Worm (Caenorhabditis elegans) whole organism, early embryonic: Measurements from ENCODE around the gene dhhc-6.

Experiments
- B0310.2 ChIP-seq: sonication (generic microtip); optimal IDR thresholded peaks from 2 replicates; lab custom pipeline; 2016; ENCODE audit warnings: mild to moderate bottlenecking, missing genetic modification characterization, missing compliant biosample characterization
- F13C5.2 ChIP-seq: sonication (generic microtip); optimal IDR thresholded peaks from 2 replicates; lab custom pipeline; 2017; ENCODE audit warnings: mild to moderate bottlenecking, missing genetic modification characterization, inconsistent platforms, missing compliant biosample characterization
- aly-1 ChIP-seq: sonication (generic microtip); optimal IDR thresholded peaks from 2 replicates; lab custom pipeline; 2016; ENCODE audit warnings: missing genetic modification characterization, missing compliant biosample characterization
- ama-1 ChIP-seq: fragments of 150-350 bp; optimal IDR thresholded peaks from 2 replicates; lab custom pipeline; 2014
- ceh-13 ChIP-seq: fragments of 200-800 bp; sonication (Bioruptor generic); optimal IDR thresholded peaks from 2 replicates; lab custom pipeline; 2018; ENCODE audit warnings: mild to moderate bottlenecking, missing genetic modification characterization, missing compliant biosample characterization
- ceh-36 ChIP-seq: sonication (generic microtip); optimal IDR thresholded peaks from 2 replicates; lab custom pipeline; 2016; ENCODE audit warnings: missing genetic modification characterization, inconsistent platforms, missing compliant biosample characterization
- ets-7 ChIP-seq: sonication (generic microtip); optimal IDR thresholded peaks from 2 replicates; lab custom pipeline; 2016; ENCODE audit warnings: missing genotype, missing genetic modification characterization, missing compliant biosample characterization
- flt-1 ChIP-seq: fragments of 200-800 bp; sonication (Bioruptor generic); IDR thresholded peaks from 2 replicates; pipeline ENCODE4 v1.3.6; 2022; ENCODE audit warnings: missing genetic modification characterization, missing compliant biosample characterization
- hmbx-1 ChIP-seq: sonication (generic microtip); optimal IDR thresholded peaks from 2 replicates; lab custom pipeline; 2016; ENCODE audit warnings: mild to moderate bottlenecking, missing genetic modification characterization, missing compliant biosample characterization
- hmg-4 ChIP-seq: fragments of 200-800 bp; sonication (Bioruptor generic); optimal IDR thresholded peaks from 2 replicates; lab custom pipeline; 2018; ENCODE audit warnings: mild to moderate bottlenecking, missing genetic modification characterization, missing compliant biosample characterization
- hnd-1 ChIP-seq: sonication (generic microtip); optimal IDR thresholded peaks from 2 replicates; lab custom pipeline; 2016; ENCODE audit warnings: missing genetic modification characterization, missing compliant biosample characterization
- pes-1 ChIP-seq: fragments of 200-800 bp; sonication (Bioruptor generic); IDR thresholded peaks from 2 replicates; pipeline ENCODE4 v1.3.6; 2022; ENCODE audit warnings: missing genetic modification reagents, missing genetic modification characterization, missing compliant biosample characterization
- scrt-1 ChIP-seq: fragments of 200-800 bp; sonication (Bioruptor generic); IDR thresholded peaks from 2 replicates; pipeline ENCODE4 v1.3.6; 2022; ENCODE audit warnings: missing genetic modification characterization, missing compliant biosample characterization
- sea-1 ChIP-seq: fragments of 200-800 bp; sonication (Bioruptor generic); conservative IDR thresholded peaks from 2 replicates; pipeline ENCODE4 v1.3.6; 2022; ENCODE audit warnings: missing genetic modification characterization, missing compliant biosample characterization
- tbx-11 ChIP-seq: fragments of 200-800 bp; sonication (Bioruptor generic); IDR thresholded peaks from 2 replicates; pipeline ENCODE4 v1.3.6; 2022; ENCODE audit warnings: missing genetic modification characterization, missing compliant biosample characterization
- tbx-37 ChIP-seq: fragments of 200-800 bp; sonication (Bioruptor generic); conservative IDR thresholded peaks from 2 replicates; pipeline ENCODE4 v1.3.6; 2022; ENCODE audit warnings: missing genetic modification reagents, missing genetic modification characterization, missing compliant biosample characterization
- tra-4 ChIP-seq: sonication (generic microtip); optimal IDR thresholded peaks from 2 replicates; lab custom pipeline; 2017; ENCODE audit warnings: missing genetic modification characterization, missing compliant biosample characterization

dhhc-6 gene

DNA sequence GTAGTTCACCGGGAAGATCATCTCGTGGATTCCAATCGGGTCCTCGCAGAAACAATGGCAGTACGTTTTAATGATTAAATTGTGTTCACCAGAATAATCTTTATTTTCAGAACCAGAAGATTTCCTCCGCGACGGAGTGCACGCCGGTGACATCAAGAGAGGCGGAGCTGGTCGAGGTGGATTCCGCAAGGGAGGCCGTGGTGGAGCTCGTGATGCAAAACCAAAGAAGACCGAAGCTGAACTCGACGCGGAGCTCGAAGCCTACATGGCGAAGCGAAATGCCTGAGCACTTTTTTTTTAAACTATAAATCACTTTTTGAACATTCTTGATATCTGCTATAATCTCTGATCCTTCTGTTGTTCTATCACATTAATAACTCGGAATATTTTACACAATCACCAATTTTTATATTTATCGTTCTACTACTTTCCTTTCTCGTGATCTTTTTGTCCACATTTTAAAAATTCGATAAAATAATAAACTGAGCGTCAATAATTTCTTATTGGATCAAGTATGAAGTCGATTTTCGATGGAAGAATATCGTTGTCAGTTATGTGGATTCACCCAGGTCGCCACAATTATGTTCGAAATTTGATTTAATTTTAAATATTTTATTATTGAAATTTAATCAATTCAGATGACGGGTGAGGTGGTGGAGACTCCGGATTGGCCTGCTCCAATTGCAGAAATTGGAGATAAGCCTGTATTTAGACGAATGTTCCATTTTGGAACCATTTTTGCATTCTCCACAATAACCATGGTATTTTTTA lies at the start of gene dhhc-6:
TSS of gene dhhc-6 (plus strand) at position 639 of the 771 bp plus-strand sequence.
- TF ChIP-seq ama-1 (lab: Kevin White, UChicago), result no peak
- TF ChIP-seq aly-1, result no peak
- TF ChIP-seq ceh-13, result no peak
- no peak for TF ChIP-seq tra-4
- TF ChIP-seq hmg-4 (GFP tag; lab: Kevin White, UChicago), result no peak
- no peak for TF ChIP-seq hmbx-1
- no peak for TF ChIP-seq hnd-1 (tag; lab: Kevin White, UChicago)
- TF ChIP-seq F13C5.2 (tag; lab: Kevin White, UChicago), result no peak
- no peak for TF ChIP-seq flt-1 (GFP tag; lab: Robert Waterston, UW)
- no peak for TF ChIP-seq B0310.2
- no peak for TF ChIP-seq tbx-37
- TF ChIP-seq tbx-11, result no peak
- TF ChIP-seq scrt-1 (GFP tag; lab: Robert Waterston, UW), result no peak

DNA sequence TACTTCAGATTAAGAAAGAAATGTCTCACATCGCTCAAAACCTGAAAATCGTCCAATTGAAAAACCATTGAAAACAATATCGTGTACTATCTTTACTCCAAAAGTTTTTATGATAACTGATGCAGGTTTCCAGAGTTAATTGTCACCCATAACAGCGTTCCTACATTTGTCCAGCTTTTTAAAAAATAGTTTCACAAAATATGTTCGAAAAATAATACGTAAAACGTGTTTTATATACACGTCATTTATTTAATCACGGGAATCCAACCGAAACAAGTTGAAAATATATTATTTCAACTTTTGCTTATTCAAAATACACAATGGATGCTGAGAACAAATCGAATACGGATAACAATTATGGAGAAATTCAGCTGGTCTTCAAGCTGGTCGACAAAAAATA lies 49.3 kb upstream of the dhhc-6 start, which contains the start of gene K08E4.7:
TSS of gene K08E4.7 (plus strand) at position 301 of the 400 bp plus-strand sequence.
- TF ChIP-seq tbx-11, result no peak
- no peak for TF ChIP-seq flt-1 (GFP tag; lab: Robert Waterston, UW)

DNA sequence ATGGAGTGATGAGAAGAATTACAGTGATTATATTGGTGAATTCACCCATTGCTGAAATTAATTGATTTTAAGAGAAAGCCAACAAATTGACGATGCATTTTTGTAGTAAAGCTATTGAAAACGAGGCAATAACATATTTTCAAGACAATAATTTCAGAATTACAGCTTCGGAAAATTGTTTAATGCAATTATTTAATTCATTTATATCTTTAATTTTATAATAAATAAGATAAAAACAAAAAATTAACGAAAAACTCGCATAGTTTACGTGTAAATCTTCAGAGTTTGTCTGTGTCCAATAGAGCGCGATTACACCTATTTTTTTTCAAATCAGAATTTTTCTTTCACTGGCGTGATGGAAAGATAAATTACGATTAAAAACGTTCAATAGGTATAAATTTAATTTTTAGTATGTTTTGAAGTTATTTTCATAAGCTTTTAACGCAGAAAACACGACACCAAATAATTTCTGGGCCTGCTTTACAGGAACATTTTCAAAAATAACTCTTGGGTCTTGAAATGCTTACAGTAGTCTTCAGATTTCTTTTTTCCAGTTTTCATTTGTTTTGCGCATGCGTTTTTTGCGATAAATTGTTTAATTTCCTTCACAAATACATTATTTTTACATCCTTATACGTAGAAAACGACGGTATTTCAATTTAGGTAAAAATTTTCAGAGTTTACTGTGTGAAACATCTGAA lies 46.5 kb upstream of the dhhc-6 start, which contains the start of gene tmed-1:
TSS of gene tmed-1 (minus strand) at position 51 of the 701 bp plus-strand sequence.
- TF ChIP-seq hmbx-1 (no peak), pes-1 (GFP tag; lab: Robert Waterston, UW) (no peak), aly-1 (no peak)

DNA sequence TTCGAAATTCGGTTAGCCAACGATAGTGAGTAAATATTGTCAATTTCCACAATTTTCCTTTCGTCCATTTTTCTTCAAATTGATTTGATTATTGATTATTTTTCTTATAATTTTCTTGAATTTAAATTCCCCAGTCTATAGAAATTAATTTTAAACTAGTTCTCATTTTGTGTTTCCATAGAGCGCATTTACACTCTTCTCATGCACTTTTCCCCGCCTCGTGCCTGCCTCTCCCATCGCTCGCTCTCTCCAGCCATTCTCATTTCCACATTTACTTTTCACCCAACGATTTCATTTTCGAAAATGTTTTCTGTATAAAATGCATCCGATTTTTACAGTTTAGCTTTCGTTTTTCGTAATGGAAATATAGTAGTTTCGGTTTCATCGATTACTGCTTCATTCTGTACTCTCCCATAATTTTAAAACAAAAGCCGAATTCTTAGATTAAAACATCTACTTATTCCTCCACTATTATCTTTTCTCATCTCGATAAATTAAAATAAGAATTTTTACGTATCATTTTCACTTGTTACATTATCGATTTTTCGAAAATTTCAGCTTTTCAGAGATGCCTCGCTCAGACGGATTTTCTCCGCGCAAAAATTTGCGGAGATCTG lies 45.7 kb upstream of the dhhc-6 start, which contains the start of gene lex-1:
TSS of gene lex-1 (plus strand) at position 567 of the 617 bp plus-strand sequence.
- TF ChIP-seq scrt-1 (GFP tag; lab: Robert Waterston, UW) (no peak), flt-1 (GFP tag; lab: Robert Waterston, UW) (no peak)

DNA sequence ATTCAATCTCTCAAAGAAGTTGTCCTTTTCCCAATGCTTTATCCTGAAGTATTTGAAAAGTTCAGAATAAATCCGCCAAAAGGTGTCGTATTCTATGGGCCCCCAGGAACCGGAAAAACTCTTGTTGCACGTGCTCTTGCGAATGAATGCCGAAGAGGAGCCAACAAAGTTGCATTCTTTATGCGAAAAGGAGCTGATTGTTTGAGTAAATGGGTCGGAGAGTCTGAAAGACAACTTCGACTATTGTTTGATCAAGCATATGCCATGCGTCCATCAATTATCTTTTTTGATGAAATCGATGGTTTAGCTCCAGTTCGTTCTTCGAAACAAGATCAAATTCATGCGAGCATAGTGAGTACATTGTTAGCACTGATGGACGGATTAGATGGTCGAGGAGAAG lies 43.9 kb upstream of the dhhc-6 start:
- no peak for TF ChIP-seq ama-1 (lab: Kevin White, UChicago)
- no peak for TF ChIP-seq tbx-11
- no peak for TF ChIP-seq ets-7 (tag; lab: Kevin White, UChicago)
- no peak for TF ChIP-seq hmbx-1
- TF ChIP-seq flt-1 (GFP tag; lab: Robert Waterston, UW), result no peak
- no peak for TF ChIP-seq ceh-36 (tag; lab: Kevin White, UChicago)
- TF ChIP-seq hnd-1 (tag; lab: Kevin White, UChicago), result no peak
- TF ChIP-seq tbx-37, result no peak
- no peak for TF ChIP-seq pes-1 (GFP tag; lab: Robert Waterston, UW)
- no peak for TF ChIP-seq scrt-1 (GFP tag; lab: Robert Waterston, UW)
- TF ChIP-seq hmg-4 (GFP tag; lab: Kevin White, UChicago), result no peak
- no peak for TF ChIP-seq sea-1 (GFP tag; lab: Robert Waterston, UW)
- TF ChIP-seq B0310.2, result no peak
- TF ChIP-seq F13C5.2 (tag; lab: Kevin White, UChicago), result no peak
- TF ChIP-seq ceh-13, result no peak
- TF ChIP-seq tra-4, result no peak
- no peak for TF ChIP-seq aly-1

DNA sequence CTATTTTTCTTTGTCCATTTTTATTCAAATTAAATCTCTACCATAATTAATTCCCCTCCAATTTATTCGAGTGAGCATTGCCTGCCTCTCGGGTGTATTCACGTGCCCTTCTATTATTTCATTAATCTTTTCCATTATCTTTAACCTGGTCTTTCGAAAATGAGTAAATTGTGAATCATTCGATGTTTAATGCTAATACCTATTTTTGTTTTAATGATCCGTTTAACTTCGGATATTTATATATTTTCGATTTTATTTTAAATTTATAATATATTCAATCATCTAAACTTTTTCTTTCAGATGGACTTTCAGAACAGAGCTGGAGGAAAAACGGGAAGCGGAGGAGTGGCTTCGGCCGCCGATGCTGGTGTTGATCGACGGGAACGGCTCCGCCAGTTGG lies 40.6 kb upstream of the dhhc-6 start, which contains the start of gene repo-1:
TSS of gene repo-1 (plus strand) at position 301 of the 400 bp plus-strand sequence.
- TF ChIP-seq scrt-1 (GFP tag; lab: Robert Waterston, UW) (0 out of 2 replicates have a peak, but pooled peaks have one; percentile 23), tbx-11 (no peak)

DNA sequence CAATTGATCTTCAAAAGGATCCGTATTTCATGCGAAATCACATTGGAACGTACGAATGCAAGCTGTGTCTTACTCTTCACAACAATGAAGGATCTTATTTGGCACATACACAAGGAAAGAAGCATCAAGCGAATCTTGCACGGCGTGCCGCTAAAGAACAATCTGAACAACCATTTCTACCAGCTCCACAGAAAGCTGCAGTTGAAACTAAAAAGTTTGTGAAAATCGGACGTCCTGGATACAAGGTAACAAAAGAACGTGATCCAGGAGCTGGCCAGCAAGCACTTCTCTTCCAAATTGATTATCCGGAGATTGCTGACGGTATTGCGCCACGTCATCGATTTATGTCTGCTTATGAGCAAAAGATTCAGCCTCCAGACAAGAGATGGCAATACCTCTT lies 40.2 kb upstream of the dhhc-6 start:
- peak; percentile 5 for TF ChIP-seq ama-1 (lab: Kevin White, UChicago)
- TF ChIP-seq tra-4, result no peak
- no peak for TF ChIP-seq ceh-13
- TF ChIP-seq F13C5.2 (tag; lab: Kevin White, UChicago), result no peak
- TF ChIP-seq ets-7 (tag; lab: Kevin White, UChicago), result no peak

DNA sequence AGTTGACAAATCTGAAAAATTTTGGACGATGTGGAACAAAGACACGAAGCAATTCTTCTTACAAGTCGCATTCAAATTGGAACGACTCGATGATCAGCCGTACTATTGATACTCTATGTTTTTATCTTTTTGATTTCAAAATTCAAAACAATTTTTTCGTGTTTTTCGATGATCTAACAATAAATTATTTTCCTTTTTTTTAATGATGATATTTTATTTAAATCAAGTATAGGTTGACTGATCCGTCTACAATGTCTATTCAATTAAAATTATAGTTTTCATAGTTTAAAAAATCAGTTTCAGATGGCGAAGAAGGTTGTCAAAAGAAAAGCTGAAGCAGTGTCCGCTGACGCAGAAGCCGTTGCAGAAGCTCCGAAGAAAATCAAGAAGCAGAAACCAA lies 39.6 kb upstream of the dhhc-6 start, which contains the start of gene rbm-34:
TSS of gene rbm-34 (plus strand) at position 301 of the 400 bp plus-strand sequence.
- TF ChIP-seq pes-1 (GFP tag; lab: Robert Waterston, UW), result no peak
- TF ChIP-seq ama-1 (lab: Kevin White, UChicago), result no peak
- no peak for TF ChIP-seq flt-1 (GFP tag; lab: Robert Waterston, UW)

DNA sequence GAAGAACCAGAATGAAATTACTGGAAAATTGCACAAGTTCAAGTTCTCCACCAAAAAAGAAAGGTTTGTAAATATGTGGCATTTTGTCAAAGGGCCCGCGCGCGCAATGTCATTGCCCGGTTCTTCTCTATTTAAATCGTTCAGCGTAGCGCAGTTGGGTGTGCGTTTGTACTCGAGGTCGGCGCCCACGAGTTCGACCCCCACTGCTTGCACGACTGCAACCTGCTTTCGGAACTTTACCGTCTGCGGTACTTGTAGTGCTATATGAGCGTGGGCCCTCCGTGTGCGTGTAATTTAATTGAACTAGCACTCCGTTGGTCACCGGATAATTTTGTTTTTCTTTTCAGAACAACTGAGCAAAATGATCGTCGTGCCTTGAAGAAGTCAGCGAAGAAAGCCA lies 38.3 kb upstream of the dhhc-6 start:
- no peak for TF ChIP-seq ama-1 (lab: Kevin White, UChicago)
- TF ChIP-seq ets-7 (tag; lab: Kevin White, UChicago), result peak; percentile 6
- peak; percentile 66 for TF ChIP-seq tbx-11
- peak; percentile 66; the same call in 1 of the 2 replicates for TF ChIP-seq flt-1 (GFP tag; lab: Robert Waterston, UW)
- peak; percentile 12 for TF ChIP-seq hnd-1 (tag; lab: Kevin White, UChicago)
- TF ChIP-seq ceh-13, result peak; percentile 55
- 0 out of 2 replicates have a peak, but pooled peaks have one; percentile 25 for TF ChIP-seq tbx-37
- peak; percentile 86 for TF ChIP-seq pes-1 (GFP tag; lab: Robert Waterston, UW)
- TF ChIP-seq F13C5.2 (tag; lab: Kevin White, UChicago), result peak; percentile 68
- peak; percentile 68 for TF ChIP-seq ceh-36 (tag; lab: Kevin White, UChicago)
- TF ChIP-seq tra-4, result peak; percentile 67
- TF ChIP-seq hmg-4 (GFP tag; lab: Kevin White, UChicago), result peak; percentile 74
- peak; percentile 85 for TF ChIP-seq aly-1
- peak; percentile 84 for TF ChIP-seq scrt-1 (GFP tag; lab: Robert Waterston, UW)
- peak; percentile 61 for TF ChIP-seq B0310.2
- peak; percentile 76 for TF ChIP-seq sea-1 (GFP tag; lab: Robert Waterston, UW)
- peak; percentile 29 for TF ChIP-seq hmbx-1
